Worm (Caenorhabditis elegans): ENCODE data around the gene ttbk-2.2.

ttbk-2.2 gene

ce11 chrIV:5100145-5100544, 33.4 kb upstream of the ttbk-2.2 start:
- TF ChIP-seq swsn-7 (tag; optimal IDR thresholded peaks at IDR 0.05), result peak; percentile 9
- no peak for TF ChIP-seq pag-3 (tag; optimal IDR thresholded peaks at IDR 0.05; ENCODE audit: borderline replicate concordance, insufficient read depth)
- no peak for TF ChIP-seq lin-35 (GFP tag; optimal IDR thresholded peaks at IDR 0.05)
- no peak for TF ChIP-seq fkh-4 (tag; optimal IDR thresholded peaks at IDR 0.05; ENCODE audit: borderline replicate concordance)
- TF ChIP-seq ceh-90 (tag; optimal IDR thresholded peaks at IDR 0.05), result no peak
- TF ChIP-seq efl-3 (GFP tag; optimal IDR thresholded peaks at IDR 0.05), result no peak
- TF ChIP-seq mdl-1 (tag; optimal IDR thresholded peaks at IDR 0.05), result no peak
- no peak for TF ChIP-seq ama-1 (optimal IDR thresholded peaks at IDR 0.05)
- no peak for TF ChIP-seq nhr-90 (tag; optimal IDR thresholded peaks at IDR 0.05; ENCODE audit: poor library complexity)
- peak in 1 of 2 experiments; percentile 44 for TF ChIP-seq lsy-2 (tag; optimal IDR thresholded peaks at IDR 0.05)
- no peak for TF ChIP-seq lin-13 (GFP tag; optimal IDR thresholded peaks at IDR 0.05)
- TF ChIP-seq sup-37 (GFP tag; optimal IDR thresholded peaks at IDR 0.05), result no peak
- no peak for TF ChIP-seq F16B12.6 (tag; optimal IDR thresholded peaks at IDR 0.05)
- peak; percentile 17 for TF ChIP-seq tbx-2 (tag; optimal IDR thresholded peaks at IDR 0.05)
- no peak for TF ChIP-seq sptf-1 (tag; optimal IDR thresholded peaks at IDR 0.05)
- TF ChIP-seq unc-130 (tag; optimal IDR thresholded peaks at IDR 0.05), result no peak
- peak in 2 of 3 experiments; percentile 2 to 51 for TF ChIP-seq ceh-82 (tag; optimal IDR thresholded peaks at IDR 0.05)
- no peak for TF ChIP-seq aly-2 (tag; optimal IDR thresholded peaks at IDR 0.05)
- no peak for TF ChIP-seq nhr-77 (tag; optimal IDR thresholded peaks at IDR 0.05)
- TF ChIP-seq isw-1 (GFP tag; IDR thresholded peaks at IDR 0.05), result no peak
- TF ChIP-seq tlp-1 (tag; optimal IDR thresholded peaks at IDR 0.05), result no peak
- TF ChIP-seq nhr-11 (tag; optimal IDR thresholded peaks at IDR 0.05), result no peak
- no peak for TF ChIP-seq mab-9 (GFP tag; IDR thresholded peaks at IDR 0.05)
- TF ChIP-seq dsc-1 (tag; optimal IDR thresholded peaks at IDR 0.05), result no peak
- no peak for TF ChIP-seq skn-1 (tag; optimal IDR thresholded peaks at IDR 0.05)
- no peak for TF ChIP-seq irx-1 (tag; optimal IDR thresholded peaks at IDR 0.05)
- TF ChIP-seq C04F5.9 (tag; optimal IDR thresholded peaks at IDR 0.05), result no peak
- TF ChIP-seq mef-2 (tag; optimal IDR thresholded peaks at IDR 0.05), result no peak
- TF ChIP-seq ztf-11 (tag; optimal IDR thresholded peaks at IDR 0.05), result no peak
- no peak for TF ChIP-seq blmp-1 (tag; optimal IDR thresholded peaks at IDR 0.05)
- no peak for TF ChIP-seq lin-15B (tag; optimal IDR thresholded peaks at IDR 0.05)
- no peak for TF ChIP-seq aha-1 (tag; optimal IDR thresholded peaks at IDR 0.05)
- TF ChIP-seq ceh-8 (GFP tag; optimal IDR thresholded peaks at IDR 0.05), result no peak
- peak; percentile 25 for TF ChIP-seq fkh-8 (tag; optimal IDR thresholded peaks at IDR 0.05)
- TF ChIP-seq mep-1 (tag; optimal IDR thresholded peaks at IDR 0.05), result peak; percentile 23
- TF ChIP-seq pax-3 (tag; optimal IDR thresholded peaks at IDR 0.05), result no peak
- no peak for TF ChIP-seq C34B4.2 (tag; optimal IDR thresholded peaks at IDR 0.05)
- TF ChIP-seq hlh-17 (GFP tag; optimal IDR thresholded peaks at IDR 0.05; ENCODE audit: borderline replicate concordance), result no peak
- no peak for TF ChIP-seq egl-13 (tag; optimal IDR thresholded peaks at IDR 0.05)
- no peak for TF ChIP-seq nhr-12 (tag; optimal IDR thresholded peaks at IDR 0.05)
- TF ChIP-seq nhr-237 (tag; optimal IDR thresholded peaks at IDR 0.05), result no peak
- TF ChIP-seq jun-1 (tag; optimal IDR thresholded peaks at IDR 0.05), result no peak
- peak in 1 of 3 experiments; percentile 29 for TF ChIP-seq dpl-1 (GFP tag; optimal IDR thresholded peaks at IDR 0.05)
- TF ChIP-seq hlh-4 (tag; optimal IDR thresholded peaks at IDR 0.05), result no peak
- TF ChIP-seq unc-30 (tag; optimal IDR thresholded peaks at IDR 0.05), result no peak
- TF ChIP-seq grh-1 (GFP tag; IDR thresholded peaks at IDR 0.05), result no peak
- peak; percentile 4 for TF ChIP-seq snu-23 (GFP tag; optimal IDR thresholded peaks at IDR 0.05)
- peak in 1 of 2 experiments; percentile 1 for TF ChIP-seq efl-1 (optimal IDR thresholded peaks at IDR 0.05)
- peak in 1 of 2 experiments; percentile 71 for TF ChIP-seq efl-1 (GFP tag; optimal IDR thresholded peaks at IDR 0.05 in 1 of 2)
- TF ChIP-seq nhr-28 (tag; optimal IDR thresholded peaks at IDR 0.05), result no peak
- peak; percentile 17 for TF ChIP-seq nhr-71 (tag; optimal IDR thresholded peaks at IDR 0.05)
- TF ChIP-seq vab-15 (tag; optimal IDR thresholded peaks at IDR 0.05), result no peak
- no peak for TF ChIP-seq fos-1 (tag; optimal IDR thresholded peaks at IDR 0.05)
- TF ChIP-seq nhr-85 (tag), result no peak
- no peak for TF ChIP-seq ztf-4 (tag; optimal IDR thresholded peaks at IDR 0.05)

All from whole organism, L1 larva.